Worm (Caenorhabditis elegans) whole organism, L3 larva: ENCODE results near the gene csn-3.

Experiments
- R02D3.7 ChIP-seq: fragments of 150-350 bp; optimal IDR thresholded peaks from 2 replicates; lab custom pipeline; 2014; ENCODE audit warnings: missing biosample characterization, missing genetic modification characterization
- ZK546.5 ChIP-seq: sonication (generic microtip); optimal IDR thresholded peaks from 2 replicates; lab custom pipeline; 2017; ENCODE audit warnings: missing biosample characterization, missing genetic modification characterization
- aly-2 ChIP-seq: fragments of 150-350 bp; optimal IDR thresholded peaks from 2 replicates; lab custom pipeline; 2014; ENCODE audit warnings: missing biosample characterization, missing genetic modification characterization
- ceh-16 ChIP-seq: sonication (generic microtip); optimal IDR thresholded peaks from 2 replicates; lab custom pipeline; 2017; ENCODE audit warnings: missing biosample characterization, missing genetic modification characterization
- ceh-28 ChIP-seq: fragments of 150-350 bp; optimal IDR thresholded peaks from 2 replicates; lab custom pipeline; 2014; ENCODE audit warnings: missing biosample characterization, missing genetic modification reagents, missing genetic modification characterization
- ceh-9 ChIP-seq: sonication (generic microtip); optimal IDR thresholded peaks from 2 replicates; lab custom pipeline; 2018; ENCODE audit warnings: missing biosample characterization, missing genetic modification characterization
- daf-12 ChIP-seq: fragments of 150-350 bp; optimal IDR thresholded peaks from 2 replicates; lab custom pipeline; 2014; ENCODE audit warnings: missing biosample characterization, missing genetic modification reagents, missing genetic modification characterization
- egl-27 ChIP-seq: sonication (generic microtip); optimal IDR thresholded peaks from 4 replicates; lab custom pipeline; 2017; ENCODE audit warnings: missing biosample characterization, missing genetic modification reagents, missing genetic modification characterization
- egl-5 ChIP-seq: fragments of 150-350 bp; optimal IDR thresholded peaks from 2 replicates; lab custom pipeline; 2017; ENCODE audit warnings: missing biosample characterization, missing genetic modification reagents, missing genetic modification characterization, inconsistent platforms
- elt-1 ChIP-seq: fragments of 150-350 bp; optimal IDR thresholded peaks from 2 replicates; lab custom pipeline; 2014; ENCODE audit warnings: missing biosample characterization, missing genetic modification characterization
- elt-2 ChIP-seq: sonication (generic microtip); optimal IDR thresholded peaks from 2 replicates; lab custom pipeline; 2016; ENCODE audit warnings: missing genetic modification reagents, mild to moderate bottlenecking, missing genetic modification characterization, missing compliant biosample characterization
- elt-3 ChIP-seq, 3 experiments: fragments of 150-350 bp in 1 of 3; sonication (generic microtip) in 2 of 3; optimal IDR thresholded peaks; 2 replicates in 2 of 3; 4 replicates in 1 of 3; lab custom pipeline; 2014 to 2017; ENCODE audit warnings: missing biosample characterization in 3 of 3, missing genetic modification characterization in 3 of 3
- eor-1 ChIP-seq, 2 experiments: fragments of 150-350 bp; optimal IDR thresholded peaks; 2 replicates each; lab custom pipeline; 2014 to 2018; ENCODE audit warnings: missing biosample characterization in 2 of 2, missing genetic modification characterization in 2 of 2
- fkh-2 ChIP-seq: fragments of 150-350 bp; optimal IDR thresholded peaks from 2 replicates; lab custom pipeline; 2014; ENCODE audit warnings: missing biosample characterization, missing genetic modification reagents, missing genetic modification characterization
- hmg-11 ChIP-seq: sonication (generic microtip); optimal IDR thresholded peaks from 2 replicates; lab custom pipeline; 2016; ENCODE audit warnings: missing genetic modification characterization, missing compliant biosample characterization
- jun-1 ChIP-seq: fragments of 150-350 bp; optimal IDR thresholded peaks from 2 replicates; lab custom pipeline; 2014; ENCODE audit warnings: missing biosample characterization, missing genetic modification reagents, missing genetic modification characterization
- lin-15B ChIP-seq: fragments of 150-350 bp; optimal IDR thresholded peaks from 2 replicates; lab custom pipeline; 2014; ENCODE audit warnings: missing biosample characterization, missing genetic modification characterization
- lsy-12 ChIP-seq: sonication (generic microtip); optimal IDR thresholded peaks from 2 replicates; lab custom pipeline; 2016; ENCODE audit warnings: mild to moderate bottlenecking, missing genetic modification characterization, missing compliant biosample characterization
- mdl-1 ChIP-seq: fragments of 150-350 bp; optimal IDR thresholded peaks from 2 replicates; lab custom pipeline; 2014; ENCODE audit warnings: missing biosample characterization, missing genetic modification characterization
- mml-1 ChIP-seq: fragments of 150-350 bp; sonication (generic microtip); optimal IDR thresholded peaks from 3 replicates; lab custom pipeline; 2014; ENCODE audit warnings: missing biosample characterization, missing genetic modification characterization
- nfya-1 ChIP-seq: sonication (generic microtip); optimal IDR thresholded peaks from 2 replicates; lab custom pipeline; 2017; ENCODE audit warnings: missing genetic modification characterization, mild to moderate bottlenecking, missing compliant biosample characterization, antibody characterized with exemption, moderate library complexity; ENCODE audit not compliant: insufficient read depth
- nhr-11 ChIP-seq: fragments of 150-350 bp; optimal IDR thresholded peaks from 2 replicates; lab custom pipeline; 2014; ENCODE audit warnings: missing biosample characterization, missing genetic modification characterization
- nhr-12 ChIP-seq: fragments of 150-350 bp; optimal IDR thresholded peaks from 2 replicates; lab custom pipeline; 2014; ENCODE audit warnings: missing biosample characterization, missing genetic modification characterization
- nhr-23 ChIP-seq: fragments of 150-350 bp; optimal IDR thresholded peaks from 2 replicates; lab custom pipeline; 2014; ENCODE audit warnings: missing biosample characterization, missing genetic modification reagents, missing genetic modification characterization
- nhr-25 ChIP-seq: sonication (generic microtip); optimal IDR thresholded peaks from 2 replicates; lab custom pipeline; 2017; ENCODE audit warnings: missing biosample characterization, missing genetic modification characterization
- nhr-43 ChIP-seq: sonication (generic microtip); optimal IDR thresholded peaks from 2 replicates; lab custom pipeline; 2016; ENCODE audit warnings: mild to moderate bottlenecking, missing genetic modification characterization, missing compliant biosample characterization; ENCODE audit not compliant: poor library complexity, severe bottlenecking
- nhr-67 ChIP-seq: fragments of 150-350 bp; optimal IDR thresholded peaks from 2 replicates; lab custom pipeline; 2014; ENCODE audit warnings: missing biosample characterization, missing genetic modification characterization
- pha-4 ChIP-seq: fragments of 150-350 bp; optimal IDR thresholded peaks from 2 replicates; lab custom pipeline; 2014; ENCODE audit warnings: missing biosample characterization, missing genetic modification reagents, missing genetic modification characterization
- sea-2 ChIP-seq: fragments of 150-350 bp; sonication (generic microtip); optimal IDR thresholded peaks from 4 replicates; lab custom pipeline; 2014; ENCODE audit warnings: missing biosample characterization, missing genetic modification reagents, missing genetic modification characterization
- skn-1 ChIP-seq: fragments of 150-350 bp; optimal IDR thresholded peaks from 2 replicates; lab custom pipeline; 2014; ENCODE audit warnings: missing biosample characterization, missing genetic modification characterization
- snpc-4 ChIP-seq: fragments of 150-350 bp; optimal IDR thresholded peaks from 2 replicates; lab custom pipeline; 2014; ENCODE audit warnings: missing biosample characterization, missing genetic modification characterization
- tbx-2 ChIP-seq: sonication (generic microtip); optimal IDR thresholded peaks from 2 replicates; lab custom pipeline; 2016; ENCODE audit warnings: mild to moderate bottlenecking, missing genetic modification characterization, missing compliant biosample characterization
- unc-39 ChIP-seq: sonication (generic microtip); optimal IDR thresholded peaks from 4 replicates; lab custom pipeline; 2017; ENCODE audit warnings: missing biosample characterization, missing genetic modification characterization
- unc-62 ChIP-seq: fragments of 150-350 bp; sonication (generic microtip); optimal IDR thresholded peaks from 4 replicates; lab custom pipeline; 2014; ENCODE audit warnings: missing biosample characterization, missing genetic modification reagents, missing genetic modification characterization
- zag-1 ChIP-seq: fragments of 150-350 bp; optimal IDR thresholded peaks from 2 replicates; lab custom pipeline; 2014; ENCODE audit warnings: missing biosample characterization, missing genetic modification characterization
- ztf-11 ChIP-seq: fragments of 150-350 bp; optimal IDR thresholded peaks from 2 replicates; lab custom pipeline; 2014; ENCODE audit warnings: missing biosample characterization, missing genetic modification characterization
- ztf-4 ChIP-seq: fragments of 150-350 bp; optimal IDR thresholded peaks from 2 replicates; lab custom pipeline; 2014; ENCODE audit warnings: missing biosample characterization, missing genetic modification characterization

Gene csn-3

ce11 chrIV:175698-176097, 18.8 kb upstream of the csn-3 start:
- TF ChIP-seq ceh-9 = no peak
- no peak for TF ChIP-seq jun-1
- no peak for TF ChIP-seq egl-5 (tag; lab: Kevin White, UChicago)
- TF ChIP-seq pha-4 = no peak
- no peak for TF ChIP-seq mml-1 (tag; lab: Kevin White, UChicago)
- TF ChIP-seq nhr-43 = no peak
- no peak for TF ChIP-seq lin-15B (tag; lab: Kevin White, UChicago)
- TF ChIP-seq unc-39 (tag; lab: Kevin White, UChicago) = no peak
- TF ChIP-seq lsy-12 (tag; lab: Kevin White, UChicago) = no peak
- no peak for TF ChIP-seq unc-62 (GFP tag; lab: Kevin White, UChicago)
- TF ChIP-seq egl-27 (tag; lab: Kevin White, UChicago) = no peak
- TF ChIP-seq, all 47 proteins: peak for 0

ce11 chrIV:177487-177886, 17.1 kb upstream of the csn-3 start:
- TF ChIP-seq tbx-2 (tag; lab: Kevin White, UChicago) = no peak
- no peak for TF ChIP-seq ztf-11 (tag; lab: Kevin White, UChicago)

ce11 chrIV:178696-179095, 15.8 kb upstream of the csn-3 start, which contains the start of gene tcl-2:
Gene tcl-2, plus strand, starts transcription at chrIV:179083.
- TF ChIP-seq R02D3.7 (tag; lab: Kevin White, UChicago) (no peak), elt-1 (no peak), mml-1 (tag; lab: Kevin White, UChicago) (no peak), hmg-11 (tag; lab: Kevin White, UChicago) (no peak), nhr-67 (no peak), tbx-2 (tag; lab: Kevin White, UChicago) (no peak), ceh-9 (no peak), nhr-43 (no peak), snpc-4 (tag; lab: Kevin White, UChicago) (no peak), zag-1 (tag; lab: Kevin White, UChicago) (no peak), jun-1 (no peak), ceh-16 (no peak), fkh-2 (tag; lab: Kevin White, UChicago) (no peak), ZK546.5 (no peak), nhr-25 (no peak), elt-3 (tag; optimal IDR thresholded peaks at IDR 0.05; lab: Kevin White, UChicago) (no peak), ztf-4 (tag; lab: Kevin White, UChicago) (no peak), skn-1 (tag; lab: Kevin White, UChicago) (no peak), daf-12 (no peak)

ce11 chrIV:179700-180099, 14.8 kb upstream of the csn-3 start:
- TF ChIP-seq R02D3.7 (tag; lab: Kevin White, UChicago) (no peak), zag-1 (tag; lab: Kevin White, UChicago) (no peak), ztf-11 (tag; lab: Kevin White, UChicago) (no peak), eor-1 (tag; optimal IDR thresholded peaks at IDR 0.05; lab: Kevin White, UChicago) (no peak), nhr-11 (no peak), skn-1 (tag; lab: Kevin White, UChicago) (no peak), nhr-43 (no peak)

ce11 chrIV:183519-183918, 11.0 kb upstream of the csn-3 start:
- TF ChIP-seq elt-2 (tag; lab: Kevin White, UChicago) (no peak), ZK546.5 (no peak), tbx-2 (tag; lab: Kevin White, UChicago) (no peak), ceh-28 (no peak), mdl-1 (no peak), nhr-12 (tag; lab: Kevin White, UChicago) (no peak), aly-2 (tag; lab: Kevin White, UChicago) (no peak), hmg-11 (tag; lab: Kevin White, UChicago) (no peak), unc-39 (tag; lab: Kevin White, UChicago) (no peak), nfya-1 (no peak), nhr-23 (tag; lab: Kevin White, UChicago) (no peak), sea-2 (GFP tag; lab: Kevin White, UChicago) (no peak), snpc-4 (tag; lab: Kevin White, UChicago) (no peak), egl-5 (tag; lab: Kevin White, UChicago) (no peak), R02D3.7 (tag; lab: Kevin White, UChicago) (no peak), nhr-11 (no peak)
